Worm (Caenorhabditis elegans): ENCODE results near the gene Y55F3AM.5.

ce11 chrIV:998914-999313 lies at the start of gene Y55F3AM.5:
- TF ChIP-seq ces-1 (GFP tag; optimal IDR thresholded peaks at IDR 0.05), result no peak
- no peak for TF ChIP-seq nhr-28 (tag; optimal IDR thresholded peaks at IDR 0.05)
- TF ChIP-seq ceh-43 (GFP tag; optimal IDR thresholded peaks at IDR 0.05), result no peak
- TF ChIP-seq hlh-1 (tag; optimal IDR thresholded peaks at IDR 0.05), result no peak
- TF ChIP-seq unc-62 (GFP tag; optimal IDR thresholded peaks at IDR 0.05), result no peak
- no peak for TF ChIP-seq nhr-76 (tag; optimal IDR thresholded peaks at IDR 0.05)
- no peak for TF ChIP-seq lsy-2 (tag; optimal IDR thresholded peaks at IDR 0.05)
- TF ChIP-seq snpc-4 (tag; optimal IDR thresholded peaks at IDR 0.05), result no peak
- TF ChIP-seq nhr-12 (tag; optimal IDR thresholded peaks at IDR 0.05), result no peak
- TF ChIP-seq elt-1 (tag; optimal IDR thresholded peaks at IDR 0.05; ENCODE audit: borderline replicate concordance, insufficient read depth), result no peak
